Worm (Caenorhabditis elegans) whole organism, young adult: Measurements from ENCODE around the gene srv-17.

ENCODE experiments used
- B0035.1 ChIP-seq: sonication (generic microtip); optimal IDR thresholded peaks from 2 replicates; lab custom pipeline; 2016; ENCODE audit warnings: missing genetic modification characterization, mild to moderate bottlenecking, missing compliant biosample characterization, missing genotype, missing genetic modification reagents
- C06A6.2 ChIP-seq: fragments of 200-800 bp; sonication (Bioruptor generic); conservative IDR thresholded peaks from 2 replicates; pipeline ENCODE4 v1.3.6; 2022; ENCODE audit warnings: missing genetic modification characterization, missing compliant biosample characterization
- D2030.7 ChIP-seq: fragments of 200-800 bp; sonication (Bioruptor generic); IDR thresholded peaks from 2 replicates; pipeline ENCODE4 v1.3.6; 2022; ENCODE audit warnings: missing genetic modification reagents, missing genetic modification characterization, missing compliant biosample characterization
- F23B12.7 ChIP-seq: sonication (generic microtip); optimal IDR thresholded peaks from 2 replicates; lab custom pipeline; 2017; ENCODE audit warnings: missing genetic modification characterization, mild to moderate bottlenecking, missing compliant biosample characterization, antibody characterized with exemption, moderate library complexity; ENCODE audit not compliant: insufficient read depth
- T26A5.8 ChIP-seq: sonication (generic microtip); optimal IDR thresholded peaks from 2 replicates; lab custom pipeline; 2016; ENCODE audit warnings: missing genetic modification characterization, missing compliant biosample characterization
- Y56A3A.18 ChIP-seq: fragments of 200-800 bp; sonication (Bioruptor generic); IDR thresholded peaks from 2 replicates; pipeline ENCODE4 v1.3.6; 2022; ENCODE audit warnings: missing genetic modification reagents, missing genetic modification characterization, missing compliant biosample characterization
- ZK185.1 ChIP-seq: sonication (generic microtip); optimal IDR thresholded peaks from 2 replicates; lab custom pipeline; 2016; ENCODE audit warnings: mild to moderate bottlenecking, missing genetic modification characterization, missing compliant biosample characterization; ENCODE audit not compliant: poor library complexity, severe bottlenecking
- attf-6 ChIP-seq: fragments of 200-800 bp; sonication (Bioruptor generic); IDR thresholded peaks from 2 replicates; pipeline ENCODE4 v1.3.6; 2022; ENCODE audit warnings: missing genetic modification reagents, missing genetic modification characterization, missing compliant biosample characterization
- cebp-1 ChIP-seq, 2 experiments: fragments of 200-800 bp in 1 of 2; sonication (Bioruptor generic) in 1 of 2; sonication (generic microtip) in 1 of 2; IDR thresholded peaks in 1 of 2; optimal IDR thresholded peaks in 1 of 2; 2 replicates each; pipeline versions ENCODE4 v1.3.6 to Lab custom; 2017 to 2022; ENCODE audit warnings: missing compliant biosample characterization in 2 of 2, missing genetic modification characterization in 2 of 2, mild to moderate bottlenecking in 1 of 2, missing genetic modification reagents in 1 of 2, moderate library complexity in 1 of 2
- cebp-2 ChIP-seq: fragments of 200-800 bp; sonication (Bioruptor generic); IDR thresholded peaks from 2 replicates; pipeline ENCODE4 v1.3.6; 2022; ENCODE audit warnings: missing genetic modification characterization, missing compliant biosample characterization
- ceh-79 ChIP-seq: sonication (generic microtip); optimal IDR thresholded peaks from 2 replicates; lab custom pipeline; 2017; ENCODE audit warnings: mild to moderate bottlenecking, missing genetic modification characterization, missing compliant biosample characterization
- fkh-3 ChIP-seq: sonication (generic microtip); optimal IDR thresholded peaks from 2 replicates; lab custom pipeline; 2016; ENCODE audit warnings: mild to moderate bottlenecking, missing genetic modification characterization, missing compliant biosample characterization
- hrde-1 ChIP-seq: sonication (generic microtip); optimal IDR thresholded peaks from 2 replicates; lab custom pipeline; 2016; ENCODE audit warnings: missing genetic modification characterization, mild to moderate bottlenecking, missing compliant biosample characterization, moderate library complexity, missing genotype, missing genetic modification reagents, borderline replicate concordance
- let-526 ChIP-seq: fragments of 200-800 bp; sonication (Bioruptor generic); IDR thresholded peaks from 2 replicates; pipeline ENCODE4 v1.3.6; 2022; ENCODE audit warnings: missing genetic modification reagents, missing genetic modification characterization, missing compliant biosample characterization
- lin-26 ChIP-seq: fragments of 200-800 bp; sonication (Bioruptor generic); IDR thresholded peaks from 2 replicates; pipeline ENCODE4 v1.3.6; 2022; ENCODE audit warnings: missing genetic modification reagents, missing genetic modification characterization, missing compliant biosample characterization
- lin-54 ChIP-seq: fragments of 200-800 bp; sonication (Bioruptor generic); optimal IDR thresholded peaks from 2 replicates; lab custom pipeline; 2018; ENCODE audit warnings: mild to moderate bottlenecking, missing genetic modification characterization, missing compliant biosample characterization
- mes-4 ChIP-seq: sonication (generic microtip); optimal IDR thresholded peaks from 2 replicates; lab custom pipeline; 2016; ENCODE audit warnings: missing genotype, missing genetic modification characterization, missing compliant biosample characterization
- mxl-1 ChIP-seq: sonication (generic microtip); optimal IDR thresholded peaks from 2 replicates; lab custom pipeline; 2016; ENCODE audit warnings: missing genetic modification characterization, missing compliant biosample characterization
- nhr-179 ChIP-seq: sonication (generic microtip); optimal IDR thresholded peaks from 2 replicates; lab custom pipeline; 2016; ENCODE audit warnings: mild to moderate bottlenecking, missing genetic modification characterization, missing compliant biosample characterization
- nhr-90 ChIP-seq: sonication (generic microtip); optimal IDR thresholded peaks from 2 replicates; lab custom pipeline; 2016; ENCODE audit warnings: missing genotype, mild to moderate bottlenecking, missing genetic modification characterization, missing compliant biosample characterization
- sdz-38 ChIP-seq: sonication (generic microtip); optimal IDR thresholded peaks from 2 replicates; lab custom pipeline; 2016; ENCODE audit warnings: missing genotype, missing genetic modification characterization, missing compliant biosample characterization
- sea-2 ChIP-seq: fragments of 200-800 bp; sonication (Bioruptor generic); IDR thresholded peaks from 2 replicates; pipeline ENCODE4 v1.3.6; 2022; ENCODE audit warnings: missing genetic modification characterization, missing compliant biosample characterization
- snpc-1.3 ChIP-seq: sonication (generic microtip); optimal IDR thresholded peaks from 2 replicates; lab custom pipeline; 2017; ENCODE audit warnings: missing genetic modification characterization, mild to moderate bottlenecking, missing compliant biosample characterization, antibody characterized with exemption, moderate library complexity, missing genotype, missing genetic modification reagents; ENCODE audit not compliant: insufficient read depth
- snpc-4 ChIP-seq, 5 experiments: fragments of 150-350 bp in 1 of 5; sonication (generic microtip) in 4 of 5; optimal IDR thresholded peaks; 2 replicates each; lab custom pipeline; 2014 to 2018; ENCODE audit warnings: missing genetic modification characterization in 5 of 5, missing biosample characterization in 3 of 5, antibody characterized with exemption in 2 of 5, mild to moderate bottlenecking in 2 of 5, missing compliant biosample characterization in 2 of 5, missing genotype in 2 of 5, moderate library complexity in 2 of 5, missing genetic modification reagents in 1 of 5
- sptf-2 ChIP-seq: fragments of 200-800 bp; sonication (Bioruptor generic); optimal IDR thresholded peaks from 2 replicates; lab custom pipeline; 2018; ENCODE audit warnings: mild to moderate bottlenecking, missing genetic modification characterization, missing compliant biosample characterization
- tbp1 ChIP-seq: fragments of 200-800 bp; sonication (Bioruptor generic); optimal IDR thresholded peaks from 2 replicates; lab custom pipeline; 2018; ENCODE audit warnings: mild to moderate bottlenecking, missing genetic modification characterization, missing compliant biosample characterization
- xnd-1 ChIP-seq: sonication (generic microtip); optimal IDR thresholded peaks from 2 replicates; lab custom pipeline; 2016; ENCODE audit warnings: missing genotype, missing genetic modification reagents, missing genetic modification characterization, missing compliant biosample characterization
- ztf-18 ChIP-seq: sonication (generic microtip); optimal IDR thresholded peaks from 2 replicates; lab custom pipeline; 2016; ENCODE audit warnings: missing genotype, mild to moderate bottlenecking, missing genetic modification characterization, missing compliant biosample characterization
- ztf-6 ChIP-seq: fragments of 200-800 bp; sonication (Bioruptor generic); IDR thresholded peaks from 2 replicates; pipeline ENCODE4 v1.3.6; 2022; ENCODE audit warnings: missing genetic modification reagents, missing genetic modification characterization, missing compliant biosample characterization

Gene srv-17

ce11 chrIV:5847986-5848707 lies 21.8 kb downstream of the srv-17 start, which contains the start of gene sams-3:
Gene sams-3 (plus strand): TSS chrIV:5848657.
- TF ChIP-seq tbp1 (GFP tag; lab: Kevin White, UChicago) (peak; percentile 15), ZK185.1 (tag; lab: Kevin White, UChicago) (no peak), fkh-3 (tag; lab: Kevin White, UChicago) (no peak), cebp-1 (GFP tag; IDR thresholded peaks at IDR 0.05; lab: Robert Waterston, UW) (no peak), cebp-1 (tag; optimal IDR thresholded peaks at IDR 0.05; lab: Kevin White, UChicago) (no peak), let-526 (GFP tag; lab: Robert Waterston, UW) (no peak), lin-54 (GFP tag; lab: Kevin White, UChicago) (no peak), lin-26 (GFP tag; lab: Robert Waterston, UW) (no peak), snpc-1.3 (tag; lab: Kevin White, UChicago) (peak; percentile 57), Y56A3A.18 (GFP tag; lab: Robert Waterston, UW) (no peak), snpc-4 (GFP tag; optimal IDR thresholded peaks at IDR 0.05; lab: Kevin White, UChicago) (peak; percentile 47), snpc-4 (tag; optimal IDR thresholded peaks at IDR 0.05; lab: Kevin White, UChicago) (peak in 3 of 4 experiments; percentile 61 to 78 (median 74)), ztf-18 (tag; lab: Kevin White, UChicago) (no peak), D2030.7 (0 out of 2 replicates have a peak, but pooled peaks have one; percentile 15), mxl-1 (tag; lab: Kevin White, UChicago) (no peak), B0035.1 (no peak), C06A6.2 (GFP tag; lab: Robert Waterston, UW) (no peak), F23B12.7 (peak; percentile 39)

- TF ChIP-seq attf-6 (GFP tag; lab: Robert Waterston, UW): no peak
- no peak for TF ChIP-seq xnd-1 (tag; lab: Kevin White, UChicago)
- TF ChIP-seq ZK185.1 (tag; lab: Kevin White, UChicago): no peak
- TF ChIP-seq sea-2 (GFP tag; lab: Robert Waterston, UW): no peak
- no peak for TF ChIP-seq sdz-38 (tag; lab: Kevin White, UChicago)
These were observed 23.7 kb downstream of the srv-17 start, which contains the start of gene sams-4 for ce11 chrIV:5846269-5846668. Gene sams-4 (minus strand): TSS chrIV:5846369.

- no peak for TF ChIP-seq mes-4 (tag; lab: Kevin White, UChicago)
- no peak for TF ChIP-seq T26A5.8
- 0 out of 2 replicates have a peak, but pooled peaks have one; percentile 16 for TF ChIP-seq cebp-2 (GFP tag; lab: Robert Waterston, UW)
- no peak for TF ChIP-seq xnd-1 (tag; lab: Kevin White, UChicago)
- TF ChIP-seq hrde-1 (tag; lab: Kevin White, UChicago): no peak
- TF ChIP-seq ceh-79 (tag; lab: Kevin White, UChicago): no peak
- no peak for TF ChIP-seq cebp-1 (GFP tag; IDR thresholded peaks at IDR 0.05; lab: Robert Waterston, UW)
- TF ChIP-seq cebp-1 (tag; optimal IDR thresholded peaks at IDR 0.05; lab: Kevin White, UChicago): no peak
- TF ChIP-seq ztf-6 (GFP tag; lab: Robert Waterston, UW): no peak
These were observed 27.1 kb downstream of the srv-17 start for ce11 chrIV:5842905-5843304.

- TF ChIP-seq sptf-2 (GFP tag; lab: Kevin White, UChicago): no peak
- TF ChIP-seq nhr-90 (tag; lab: Kevin White, UChicago): no peak
- no peak for TF ChIP-seq nhr-179
- no peak for TF ChIP-seq snpc-4 (GFP tag; optimal IDR thresholded peaks at IDR 0.05; lab: Kevin White, UChicago)
- no peak for TF ChIP-seq snpc-4 (tag; optimal IDR thresholded peaks at IDR 0.05; lab: Kevin White, UChicago)
- TF ChIP-seq B0035.1: no peak
These were observed 30.8 kb downstream of the srv-17 start, which contains the start of gene C06E7.2 for ce11 chrIV:5839178-5839577. Gene C06E7.2 (plus strand): TSS chrIV:5839478.
